Worm (Caenorhabditis elegans): Measurements from ENCODE around the gene C47E8.3.

C47E8.3 gene

ce11 chrV:14698666-14699065 lies 18.6 kb downstream of the C47E8.3 start, which contains the start of gene set-5:
Gene set-5, plus strand, starts transcription at chrV:14698966.
- TF ChIP-seq ceh-27 (GFP tag; optimal IDR thresholded peaks at IDR 0.05) (no peak), nfya-2 (GFP tag; IDR thresholded peaks at IDR 0.05) (no peak), mcd-1 (GFP tag; IDR thresholded peaks at IDR 0.05) (no peak), unc-130 (GFP tag; optimal IDR thresholded peaks at IDR 0.05) (no peak), tlf-1 (GFP tag; optimal IDR thresholded peaks at IDR 0.05) (no peak), ceh-40 (GFP tag; IDR thresholded peaks at IDR 0.05) (no peak), die-1 (tag; optimal IDR thresholded peaks at IDR 0.05) (no peak), lin-40 (tag; optimal IDR thresholded peaks at IDR 0.05) (no peak), dox-1 (GFP tag; IDR thresholded peaks at IDR 0.05) (no peak), hsf-1 (GFP tag; IDR thresholded peaks at IDR 0.05) (no peak), zfh-2 (GFP tag; conservative IDR thresholded peaks at IDR 0.05) (no peak), let-526 (GFP tag; IDR thresholded peaks at IDR 0.05) (no peak), somi-1 (GFP tag; optimal IDR thresholded peaks at IDR 0.05) (no peak), Y79H2A.3 (GFP tag; conservative IDR thresholded peaks at IDR 0.05) (no peak)

ce11 chrV:14707958-14708357 lies 27.8 kb downstream of the C47E8.3 start, which contains the start of gene R08A2.9:
Gene R08A2.9, plus strand, starts transcription at chrV:14708258.
- TF ChIP-seq gei-17 (GFP tag; optimal IDR thresholded peaks at IDR 0.05), result no peak
- no peak for TF ChIP-seq cebp-1 (GFP tag; IDR thresholded peaks at IDR 0.05)
- no peak for TF ChIP-seq cebp-1 (tag; optimal IDR thresholded peaks at IDR 0.05)
- no peak for TF ChIP-seq athp-1 (tag; optimal IDR thresholded peaks at IDR 0.05)
- no peak for TF ChIP-seq aptf-3 (GFP tag; IDR thresholded peaks at IDR 0.05)
- TF ChIP-seq snpc-3.4 (tag; optimal IDR thresholded peaks at IDR 0.05), result no peak
- TF ChIP-seq rcor-1 (GFP tag; IDR thresholded peaks at IDR 0.05), result no peak
- TF ChIP-seq dox-1 (GFP tag; IDR thresholded peaks at IDR 0.05), result no peak
- TF ChIP-seq mxl-1 (tag; optimal IDR thresholded peaks at IDR 0.05), result no peak
- TF ChIP-seq nfya-2 (GFP tag; IDR thresholded peaks at IDR 0.05), result no peak
- TF ChIP-seq unc-130 (GFP tag; optimal IDR thresholded peaks at IDR 0.05), result no peak
- TF ChIP-seq Y79H2A.3 (GFP tag; conservative IDR thresholded peaks at IDR 0.05), result no peak
- no peak for TF ChIP-seq Y53F4B.3 (GFP tag; IDR thresholded peaks at IDR 0.05)
- TF ChIP-seq sptf-2 (GFP tag; optimal IDR thresholded peaks at IDR 0.05), result no peak
- TF ChIP-seq F37B4.10 (GFP tag; IDR thresholded peaks at IDR 0.05), result no peak
- no peak for TF ChIP-seq K11D2.4 (GFP tag; IDR thresholded peaks at IDR 0.05)
- TF ChIP-seq ets-4 (GFP tag; optimal IDR thresholded peaks at IDR 0.05), result no peak
- no peak for TF ChIP-seq nhr-90 (tag; optimal IDR thresholded peaks at IDR 0.05)
- TF ChIP-seq ceh-91 (GFP tag; IDR thresholded peaks at IDR 0.05), result no peak

ce11 chrV:14711077-14711476 lies 31.0 kb downstream of the C47E8.3 start, which contains the start of gene ssp-33:
Gene ssp-33, plus strand, starts transcription at chrV:14711377.
- TF ChIP-seq repo-1 (tag; optimal IDR thresholded peaks at IDR 0.05) (no peak), attf-5 (GFP tag; optimal IDR thresholded peaks at IDR 0.05) (no peak), rpc-1 (optimal IDR thresholded peaks at IDR 0.05) (no peak), rpc-1 (tag; optimal IDR thresholded peaks at IDR 0.05) (no peak), lin-35 (GFP tag; optimal IDR thresholded peaks at IDR 0.05) (no peak), akir-1 (GFP tag; optimal IDR thresholded peaks at IDR 0.05) (no peak), efl-1 (GFP tag; optimal IDR thresholded peaks at IDR 0.05) (no peak), K11D2.4 (GFP tag; IDR thresholded peaks at IDR 0.05) (no peak), snpc-1.3 (tag; optimal IDR thresholded peaks at IDR 0.05; ENCODE audit: insufficient read depth) (no peak), ztf-22 (GFP tag; optimal IDR thresholded peaks at IDR 0.05) (no peak), dpff-1 (tag; optimal IDR thresholded peaks at IDR 0.05) (no peak), dox-1 (GFP tag; IDR thresholded peaks at IDR 0.05) (no peak), B0035.1 (tag; optimal IDR thresholded peaks at IDR 0.05) (no peak), hlh-26 (GFP tag; conservative IDR thresholded peaks at IDR 0.05) (no peak)

Data from whole organism, young adult.